Worm (Caenorhabditis elegans): ENCODE measurements around the gene erd-2.1.

- no peak for TF ChIP-seq lsy-2 (tag; optimal IDR thresholded peaks at IDR 0.05)
- peak; percentile 72 for TF ChIP-seq cnd-1 (tag; optimal IDR thresholded peaks at IDR 0.05)
- peak; percentile 75 for TF ChIP-seq pha-4 (tag; optimal IDR thresholded peaks at IDR 0.05)
- no peak for TF ChIP-seq nhr-12 (tag; optimal IDR thresholded peaks at IDR 0.05)
- TF ChIP-seq sptf-1 (tag; optimal IDR thresholded peaks at IDR 0.05): peak; percentile 13
- TF ChIP-seq mep-1 (tag; optimal IDR thresholded peaks at IDR 0.05): no peak
- TF ChIP-seq unc-62 (GFP tag; optimal IDR thresholded peaks at IDR 0.05): peak; percentile 28
- TF ChIP-seq elt-1 (tag; optimal IDR thresholded peaks at IDR 0.05; ENCODE audit: borderline replicate concordance, insufficient read depth): no peak
- no peak for TF ChIP-seq drap-1 (GFP tag; optimal IDR thresholded peaks at IDR 0.05)
- TF ChIP-seq ztf-11 (tag; optimal IDR thresholded peaks at IDR 0.05): no peak
- no peak for TF ChIP-seq nhr-28 (tag; optimal IDR thresholded peaks at IDR 0.05)
- no peak for TF ChIP-seq blmp-1 (tag; optimal IDR thresholded peaks at IDR 0.05)
- TF ChIP-seq ces-1 (GFP tag; optimal IDR thresholded peaks at IDR 0.05): peak; percentile 27
These were observed 10.3 kb downstream of the erd-2.1 start for ce11 chrX:10148235-10148872.

Measured in whole organism, mixed stage, embryonic.